Fruit fly (Drosophila melanogaster) whole organism, adult: ENCODE data around the gene CG33306.
A peak's percentile ranks its signal among the peaks of the same experiment; 100 is the strongest.

Source experiments
- CG11617 ChIP-seq: fragments of 200-800 bp; sonication (Bioruptor generic); optimal IDR thresholded peaks from 2 replicates; lab custom pipeline; 2017; ENCODE audit warnings: mild to moderate bottlenecking, missing biosample characterization, missing genetic modification reagents, missing genetic modification characterization
- CG12768 ChIP-seq: fragments of 200-800 bp; sonication (Bioruptor generic); optimal IDR thresholded peaks from 2 replicates; lab custom pipeline; 2017; ENCODE audit warnings: missing biosample characterization, missing genetic modification characterization, mild to moderate bottlenecking, moderate library complexity, missing genetic modification reagents
- CG14711 ChIP-seq: fragments of 200-800 bp; sonication (Bioruptor generic); optimal IDR thresholded peaks from 2 replicates; lab custom pipeline; 2018; ENCODE audit warnings: missing biosample characterization, mild to moderate bottlenecking, missing genetic modification characterization, moderate library complexity
- CG1620 ChIP-seq: fragments of 200-800 bp; sonication (Bioruptor generic); optimal IDR thresholded peaks from 2 replicates; lab custom pipeline; 2016; ENCODE audit warnings: missing biosample characterization, missing genetic modification characterization
- CG33017 ChIP-seq: fragments of 200-800 bp; sonication (Bioruptor generic); optimal IDR thresholded peaks from 2 replicates; lab custom pipeline; 2018; ENCODE audit warnings: missing biosample characterization, mild to moderate bottlenecking, missing genetic modification characterization, moderate library complexity
- CG5204 ChIP-seq: fragments of 200-800 bp; sonication (Bioruptor generic); optimal IDR thresholded peaks from 2 replicates; lab custom pipeline; 2016; ENCODE audit warnings: missing biosample characterization, missing genetic modification characterization
- CG7045 ChIP-seq: fragments of 200-800 bp; sonication (Bioruptor generic); optimal IDR thresholded peaks from 2 replicates; lab custom pipeline; 2017; ENCODE audit warnings: missing biosample characterization, mild to moderate bottlenecking, missing genetic modification characterization
- CG7101 ChIP-seq: fragments of 200-800 bp; sonication (Bioruptor generic); optimal IDR thresholded peaks from 2 replicates; lab custom pipeline; 2018; ENCODE audit warnings: missing biosample characterization, mild to moderate bottlenecking, missing genetic modification characterization, moderate library complexity
- Clk ChIP-seq: fragments of 200-800 bp; sonication (Bioruptor generic); optimal IDR thresholded peaks from 2 replicates; lab custom pipeline; 2017; ENCODE audit warnings: missing biosample characterization, missing genetic modification characterization
- Crg-1 ChIP-seq: fragments of 200-800 bp; sonication (Bioruptor generic); optimal IDR thresholded peaks from 2 replicates; lab custom pipeline; 2016; ENCODE audit warnings: missing biosample characterization, missing genetic modification characterization
- Hr96 ChIP-seq: fragments of 200-800 bp; sonication (Bioruptor generic); optimal IDR thresholded peaks from 2 replicates; lab custom pipeline; 2016; ENCODE audit warnings: missing biosample characterization, missing genetic modification characterization
- Mnt ChIP-seq: fragments of 200-800 bp; sonication (Bioruptor generic); optimal IDR thresholded peaks from 2 replicates; lab custom pipeline; 2016; ENCODE audit warnings: missing biosample characterization, mild to moderate bottlenecking, missing genetic modification characterization
- bab1 ChIP-seq: fragments of 200-800 bp; sonication (Bioruptor generic); optimal IDR thresholded peaks from 3 replicates; lab custom pipeline; 2019; ENCODE audit warnings: missing biosample characterization, mild to moderate bottlenecking, missing genetic modification characterization, moderate library complexity
- cic ChIP-seq: fragments of 200-800 bp; sonication (Bioruptor generic); optimal IDR thresholded peaks from 2 replicates; lab custom pipeline; 2017; ENCODE audit warnings: missing biosample characterization, mild to moderate bottlenecking, missing genetic modification characterization, moderate library complexity
- cnc ChIP-seq, 2 experiments: fragments of >200 bp; optimal IDR thresholded peaks; 2 replicates each; lab custom pipeline; 2017
- kay ChIP-seq: fragments of 200-800 bp; sonication (Bioruptor generic); peaks from one replicate; lab custom pipeline; 2016; ENCODE audit warnings: missing biosample characterization, missing genetic modification characterization, borderline replicate concordance
- ovo ChIP-seq: fragments of 200-800 bp; sonication (Bioruptor generic); optimal IDR thresholded peaks from 2 replicates; lab custom pipeline; 2016; ENCODE audit warnings: missing biosample characterization, missing genetic modification characterization
- pad ChIP-seq: fragments of 200-800 bp; sonication (Bioruptor generic); optimal IDR thresholded peaks from 3 replicates; lab custom pipeline; 2017; ENCODE audit warnings: missing biosample characterization, missing genetic modification characterization, mild to moderate bottlenecking, moderate library complexity, missing genetic modification reagents
- tj ChIP-seq: fragments of 200-800 bp; sonication (Bioruptor generic); optimal IDR thresholded peaks from 3 replicates; lab custom pipeline; 2017; ENCODE audit warnings: missing biosample characterization, mild to moderate bottlenecking, missing genetic modification characterization, moderate library complexity
- toe ChIP-seq: fragments of 200-800 bp; sonication (Bioruptor generic); optimal IDR thresholded peaks from 2 replicates; lab custom pipeline; 2016; ENCODE audit warnings: missing biosample characterization, missing genetic modification characterization

The CG33306 gene

dm6 chr2L:13827557-13827956, 16.0 kb downstream of the CG33306 start, which contains the start of gene PolG1:
TSS of gene PolG1 (minus strand) at chr2L:13827772.
- TF ChIP-seq Hr96, result no peak
- TF ChIP-seq pad, result no peak
- TF ChIP-seq CG11617, result no peak
- TF ChIP-seq CG7045 (GFP tag; lab: Kevin White, UChicago), result no peak
- no peak for TF ChIP-seq kay (GFP tag; lab: Kevin White, UChicago)
- TF ChIP-seq toe, result no peak
- no peak for TF ChIP-seq CG1620 (GFP tag; lab: Kevin White, UChicago)
- no peak for TF ChIP-seq Crg-1 (GFP tag; lab: Kevin White, UChicago)
- no peak for TF ChIP-seq Mnt
- TF ChIP-seq CG33017 (tag; lab: Kevin White, UChicago), result no peak
- TF ChIP-seq ovo (GFP tag; lab: Kevin White, UChicago), result no peak
- no peak for TF ChIP-seq CG5204 (GFP tag; lab: Kevin White, UChicago)

- TF ChIP-seq cnc (optimal IDR thresholded peaks at IDR 0.05; lab: Kevin White, UChicago), result no peak
- no peak for TF ChIP-seq Clk
- TF ChIP-seq CG14711 (tag; lab: Kevin White, UChicago), result no peak
- TF ChIP-seq CG7045 (GFP tag; lab: Kevin White, UChicago), result no peak
- TF ChIP-seq Hr96, result peak; percentile 29
Measured at dm6 chr2L:13820948-13821347, 22.6 kb downstream of the CG33306 start, which contains the start of gene b. TSS of gene b (plus strand) at chr2L:13821248.

- TF ChIP-seq Hr96 (no peak), CG12768 (no peak), cic (no peak), Clk (no peak), toe (no peak), kay (GFP tag; lab: Kevin White, UChicago) (no peak), CG14711 (tag; lab: Kevin White, UChicago) (no peak), pad (no peak), bab1 (GFP tag; lab: Kevin White, UChicago) (no peak), CG7045 (GFP tag; lab: Kevin White, UChicago) (no peak), cnc (optimal IDR thresholded peaks at IDR 0.05; lab: Kevin White, UChicago) (no peak), CG33017 (tag; lab: Kevin White, UChicago) (no peak), ovo (GFP tag; lab: Kevin White, UChicago) (no peak), CG5204 (GFP tag; lab: Kevin White, UChicago) (no peak), Crg-1 (GFP tag; lab: Kevin White, UChicago) (no peak), CG7101 (no peak)
Measured at dm6 chr2L:13820176-13820575, 23.4 kb downstream of the CG33306 start.

dm6 chr2L:13813604-13814178, 29.9 kb downstream of the CG33306 start, which contains the start of gene Sos:
TSS of gene Sos (plus strand) at chr2L:13813816.
- peak; percentile 2 for TF ChIP-seq CG14711 (tag; lab: Kevin White, UChicago)
- peak; percentile 46 for TF ChIP-seq bab1 (GFP tag; lab: Kevin White, UChicago)
- no peak for TF ChIP-seq Clk
- TF ChIP-seq Mnt, result peak; percentile 35
- no peak for TF ChIP-seq CG11617
- TF ChIP-seq ovo (GFP tag; lab: Kevin White, UChicago), result no peak

- TF ChIP-seq Clk, result no peak
Measured at dm6 chr2L:13813156-13813555, 30.4 kb downstream of the CG33306 start, which contains the start of gene CG16888. TSS of gene CG16888 (minus strand) at chr2L:13813256.

- TF ChIP-seq CG33017 (tag; lab: Kevin White, UChicago) (no peak), bab1 (GFP tag; lab: Kevin White, UChicago) (peak; percentile 13), tj (no peak), kay (GFP tag; lab: Kevin White, UChicago) (no peak), Mnt (peak; percentile 23), cnc (optimal IDR thresholded peaks at IDR 0.05; lab: Kevin White, UChicago) (no peak), cic (peak; percentile 22), CG5204 (GFP tag; lab: Kevin White, UChicago) (no peak)
Measured at dm6 chr2L:13811323-13811722, 32.2 kb downstream of the CG33306 start, which contains the start of the genes Adat1 and CG16865. TSS of gene Adat1 (minus strand) at chr2L:13811474. TSS of gene CG16865 (plus strand) at chr2L:13811522.

- TF ChIP-seq ovo (GFP tag; lab: Kevin White, UChicago) (peak; percentile 43), CG33017 (tag; lab: Kevin White, UChicago) (peak; percentile 61), toe (no peak), Mnt (peak; percentile 10), Hr96 (no peak), CG7045 (GFP tag; lab: Kevin White, UChicago) (peak; percentile 34), CG12768 (peak; percentile 21), Clk (no peak), Crg-1 (GFP tag; lab: Kevin White, UChicago) (peak; percentile 45), CG11617 (peak; percentile 30), CG7101 (peak; percentile 55)
Measured at dm6 chr2L:13807959-13808358, 35.6 kb downstream of the CG33306 start.

- TF ChIP-seq toe, result no peak
- TF ChIP-seq CG12768, result peak; percentile 2
Measured at dm6 chr2L:13807097-13807496, 36.4 kb downstream of the CG33306 start.
